Fruit fly (Drosophila melanogaster): ENCODE results near the gene Sirt7.

Sirt7 gene

dm6 chr3R:29062717-29063206 is 7.0 kb downstream of the Sirt7 start, which contains the start of the genes Cul5 and Bicra (continued):
- TF ChIP-seq CG10431 (GFP tag; optimal IDR thresholded peaks at IDR 0.05) = no peak
- TF ChIP-seq zfh1 (GFP tag; IDR thresholded peaks at IDR 0.05) = no peak
- TF ChIP-seq ato (GFP tag; IDR thresholded peaks at IDR 0.05; ENCODE audit: partially characterized antibody) = peak; percentile 96
- no peak for TF ChIP-seq CG12299 (tag; optimal IDR thresholded peaks at IDR 0.05)
- no peak for TF ChIP-seq bab2 (GFP tag; optimal IDR thresholded peaks at IDR 0.05)
- no peak for TF ChIP-seq CG7987 (GFP tag; optimal IDR thresholded peaks at IDR 0.05)
- TF ChIP-seq Ets97D (GFP tag; optimal IDR thresholded peaks at IDR 0.05) = peak; percentile 16
- peak; percentile 90 for TF ChIP-seq CG16813 (GFP tag; IDR thresholded peaks at IDR 0.05; ENCODE audit: partially characterized antibody)
- TF ChIP-seq nmo (GFP tag; optimal IDR thresholded peaks at IDR 0.05) = no peak
- TF ChIP-seq pzg (GFP tag; optimal IDR thresholded peaks at IDR 0.05) = peak; percentile 86
- 0 out of 2 replicates have a peak, but pooled peaks have one; percentile 6 for TF ChIP-seq Rfx (GFP tag; IDR thresholded peaks at IDR 0.05)
- no peak for TF ChIP-seq NC2α (GFP tag; optimal IDR thresholded peaks at IDR 0.05)
- no peak for TF ChIP-seq HmgD (GFP tag; optimal IDR thresholded peaks at IDR 0.05)
- no peak for TF ChIP-seq dati (GFP tag; IDR thresholded peaks at IDR 0.05)
- TF ChIP-seq dm (GFP tag; optimal IDR thresholded peaks at IDR 0.05) = no peak
- no peak for TF ChIP-seq CG13123 (GFP tag; optimal IDR thresholded peaks at IDR 0.05)
- TF ChIP-seq kni (GFP tag; optimal IDR thresholded peaks at IDR 0.05) = no peak
- TF ChIP-seq Opbp (GFP tag; IDR thresholded peaks at IDR 0.05; ENCODE audit: partially characterized antibody) = peak; percentile 93
- TF ChIP-seq Antp (GFP tag; optimal IDR thresholded peaks at IDR 0.05) = peak; percentile 3

DNA sequence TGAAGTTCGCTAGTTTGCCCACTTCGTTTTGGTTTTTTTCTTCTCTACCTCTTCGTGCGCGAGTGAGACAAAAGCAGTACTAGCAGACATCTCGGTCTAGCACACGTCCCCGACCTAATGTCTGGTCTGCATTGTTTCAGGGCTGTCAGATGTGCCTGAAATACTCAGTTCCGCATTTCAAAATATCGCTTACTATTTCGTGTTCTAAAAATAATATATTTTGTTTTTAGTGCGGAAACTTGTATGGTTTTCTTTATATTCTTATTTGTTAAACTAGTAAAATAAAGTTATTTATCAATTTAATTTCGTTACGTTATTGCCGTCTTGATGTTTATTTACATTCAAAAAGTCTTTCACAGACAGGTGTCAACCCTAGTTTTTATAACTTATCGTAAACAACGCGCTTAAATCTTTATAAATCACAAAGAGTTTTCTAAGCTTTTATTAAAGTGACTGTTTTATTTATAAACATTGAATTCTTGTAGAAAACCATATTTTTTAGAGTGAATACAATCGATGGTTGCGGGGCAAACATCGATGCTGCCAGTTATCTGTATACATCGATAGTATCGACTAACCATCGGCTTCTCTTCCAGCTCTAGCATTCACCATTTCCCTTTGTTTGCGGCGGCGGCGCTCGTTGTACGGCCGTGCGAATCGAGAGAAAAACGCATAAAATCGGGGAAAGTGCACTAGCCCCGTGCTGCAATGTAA is 7.6 kb downstream of the Sirt7 start:
- TF ChIP-seq phol (tag; optimal IDR thresholded peaks at IDR 0.05) (peak; percentile 84), CG8281 (tag; optimal IDR thresholded peaks at IDR 0.05) (peak; percentile 44), CG9817 (tag; optimal IDR thresholded peaks at IDR 0.05) (peak; percentile 85), esg (GFP tag; conservative IDR thresholded peaks at IDR 0.05) (no peak), Lhr (GFP tag; optimal IDR thresholded peaks at IDR 0.05) (peak; percentile 8), CTCF (GFP tag; optimal IDR thresholded peaks at IDR 0.05) (no peak), zfh1 (GFP tag; IDR thresholded peaks at IDR 0.05) (no peak), CG13296 (GFP tag; optimal IDR thresholded peaks at IDR 0.05) (peak; percentile 63), CG32772 (GFP tag; IDR thresholded peaks at IDR 0.05) (no peak), Atf3 (GFP tag; optimal IDR thresholded peaks at IDR 0.05) (no peak), crp (GFP tag; optimal IDR thresholded peaks at IDR 0.05) (peak in 1 of 2 experiments; percentile 22), CG1603 (tag; optimal IDR thresholded peaks at IDR 0.05) (peak; percentile 64), ci (GFP tag; IDR thresholded peaks at IDR 0.05) (no peak), CG33213 (GFP tag; optimal IDR thresholded peaks at IDR 0.05) (peak; percentile 35), CG18599 (GFP tag; optimal IDR thresholded peaks at IDR 0.05) (peak; percentile 80), kay (GFP tag; optimal IDR thresholded peaks at IDR 0.05) (no peak), Lim3 (GFP tag; IDR thresholded peaks at IDR 0.05) (no peak), Neu2 (GFP tag; optimal IDR thresholded peaks at IDR 0.05; ENCODE audit: borderline replicate concordance) (no peak), CG12744 (GFP tag; optimal IDR thresholded peaks at IDR 0.05) (peak; percentile 2), CG11560 (tag; IDR thresholded peaks at IDR 0.05) (no peak), tx (GFP tag; optimal IDR thresholded peaks at IDR 0.05) (peak; percentile 28), CG4282 (GFP tag; optimal IDR thresholded peaks at IDR 0.05) (peak; percentile 23), HLH3B (GFP tag; IDR thresholded peaks at IDR 0.05) (no peak), CG2116 (GFP tag; optimal IDR thresholded peaks at IDR 0.05) (peak; percentile 78), Kr (GFP tag; optimal IDR thresholded peaks at IDR 0.05) (no peak), pfk (GFP tag; optimal IDR thresholded peaks at IDR 0.05) (no peak), CG8924 (tag; optimal IDR thresholded peaks at IDR 0.05) (peak; percentile 83), Sox102F (GFP tag; optimal IDR thresholded peaks at IDR 0.05) (peak; percentile 83), CG2129 (GFP tag; IDR thresholded peaks at IDR 0.05; ENCODE audit: partially characterized antibody) (no peak), ro (GFP tag; IDR thresholded peaks at IDR 0.05) (no peak), Sry-β (GFP tag; optimal IDR thresholded peaks at IDR 0.05) (peak; percentile 41)

All from whole organism, embryonic.